Fruit fly (Drosophila melanogaster): ENCODE data around the gene CG16995.

Gene CG16995

dm6 chr2L:2287807-2288206 is 19.9 kb upstream of the CG16995 start, which contains the start of gene CG42658:
Gene CG42658 (minus strand): TSS chr2L:2287907.
- TF ChIP-seq Mnt (GFP tag; optimal IDR thresholded peaks at IDR 0.05) (no peak), CG5204 (GFP tag; optimal IDR thresholded peaks at IDR 0.05) (no peak), cnc (optimal IDR thresholded peaks at IDR 0.05) (no peak), cic (GFP tag; optimal IDR thresholded peaks at IDR 0.05) (no peak), ovo (GFP tag; optimal IDR thresholded peaks at IDR 0.05) (no peak), CG11617 (GFP tag; optimal IDR thresholded peaks at IDR 0.05) (no peak), Crg-1 (GFP tag; optimal IDR thresholded peaks at IDR 0.05) (no peak), CG33017 (tag; optimal IDR thresholded peaks at IDR 0.05) (no peak), Clk (GFP tag; optimal IDR thresholded peaks at IDR 0.05) (no peak), toe (GFP tag; optimal IDR thresholded peaks at IDR 0.05) (no peak), bab1 (GFP tag; optimal IDR thresholded peaks at IDR 0.05) (no peak)

dm6 chr2L:2289316-2289715 is 18.4 kb upstream of the CG16995 start, which contains the start of gene CG17237:
Gene CG17237 (minus strand): TSS chr2L:2289416.
- TF ChIP-seq Hr96 (GFP tag; optimal IDR thresholded peaks at IDR 0.05) (no peak), toe (GFP tag; optimal IDR thresholded peaks at IDR 0.05) (no peak), kay (GFP tag; ENCODE audit: borderline replicate concordance) (no peak), ovo (GFP tag; optimal IDR thresholded peaks at IDR 0.05) (no peak), CG33017 (tag; optimal IDR thresholded peaks at IDR 0.05) (no peak), cnc (optimal IDR thresholded peaks at IDR 0.05) (no peak), CG7045 (GFP tag; optimal IDR thresholded peaks at IDR 0.05) (no peak), cic (GFP tag; optimal IDR thresholded peaks at IDR 0.05) (no peak), CG14711 (tag; optimal IDR thresholded peaks at IDR 0.05) (no peak), pad (GFP tag; optimal IDR thresholded peaks at IDR 0.05) (no peak), Clk (GFP tag; optimal IDR thresholded peaks at IDR 0.05) (no peak)

- no peak for TF ChIP-seq CG11617 (GFP tag; optimal IDR thresholded peaks at IDR 0.05)
- no peak for TF ChIP-seq Mnt (GFP tag; optimal IDR thresholded peaks at IDR 0.05)
- no peak for TF ChIP-seq Crg-1 (GFP tag; optimal IDR thresholded peaks at IDR 0.05)
- TF ChIP-seq toe (GFP tag; optimal IDR thresholded peaks at IDR 0.05), result no peak
- no peak for TF ChIP-seq cic (GFP tag; optimal IDR thresholded peaks at IDR 0.05)
These were observed 17.1 kb upstream of the CG16995 start, which contains the start of gene robl22E for dm6 chr2L:2290638-2291037. Gene robl22E (minus strand): TSS chr2L:2290738.

dm6 chr2L:2299803-2300202 is 7.9 kb upstream of the CG16995 start, which contains the start of gene CG31949:
Gene CG31949 (plus strand): TSS chr2L:2300103.
- TF ChIP-seq bab1 (GFP tag; optimal IDR thresholded peaks at IDR 0.05), result no peak
- no peak for TF ChIP-seq tj (GFP tag; optimal IDR thresholded peaks at IDR 0.05)
- no peak for TF ChIP-seq cnc (optimal IDR thresholded peaks at IDR 0.05)
- TF ChIP-seq pad (GFP tag; optimal IDR thresholded peaks at IDR 0.05), result no peak
- no peak for TF ChIP-seq ovo (GFP tag; optimal IDR thresholded peaks at IDR 0.05)
- TF ChIP-seq CG33017 (tag; optimal IDR thresholded peaks at IDR 0.05), result no peak
- TF ChIP-seq CG7101 (tag; optimal IDR thresholded peaks at IDR 0.05), result no peak
- TF ChIP-seq Crg-1 (GFP tag; optimal IDR thresholded peaks at IDR 0.05), result no peak
- TF ChIP-seq CG11617 (GFP tag; optimal IDR thresholded peaks at IDR 0.05), result no peak
- no peak for TF ChIP-seq cic (GFP tag; optimal IDR thresholded peaks at IDR 0.05)
- TF ChIP-seq Mnt (GFP tag; optimal IDR thresholded peaks at IDR 0.05), result no peak
- TF ChIP-seq CG1620 (GFP tag; optimal IDR thresholded peaks at IDR 0.05), result no peak
- TF ChIP-seq CG12768 (GFP tag; optimal IDR thresholded peaks at IDR 0.05), result no peak
- TF ChIP-seq Hr96 (GFP tag; optimal IDR thresholded peaks at IDR 0.05), result no peak
- no peak for TF ChIP-seq Clk (GFP tag; optimal IDR thresholded peaks at IDR 0.05)

dm6 chr2L:2311449-2311848 is 3.7 kb downstream of the CG16995 start, which contains the start of gene eys:
Gene eys (plus strand): TSS chr2L:2311680.
- TF ChIP-seq pad (GFP tag; optimal IDR thresholded peaks at IDR 0.05) (no peak), cic (GFP tag; optimal IDR thresholded peaks at IDR 0.05) (no peak), CG5204 (GFP tag; optimal IDR thresholded peaks at IDR 0.05) (no peak), Crg-1 (GFP tag; optimal IDR thresholded peaks at IDR 0.05) (no peak), ovo (GFP tag; optimal IDR thresholded peaks at IDR 0.05) (no peak), toe (GFP tag; optimal IDR thresholded peaks at IDR 0.05) (no peak), Mnt (GFP tag; optimal IDR thresholded peaks at IDR 0.05) (no peak), Hr96 (GFP tag; optimal IDR thresholded peaks at IDR 0.05) (no peak), bab1 (GFP tag; optimal IDR thresholded peaks at IDR 0.05) (no peak), CG12768 (GFP tag; optimal IDR thresholded peaks at IDR 0.05) (no peak), CG11617 (GFP tag; optimal IDR thresholded peaks at IDR 0.05) (no peak), CG7101 (tag; optimal IDR thresholded peaks at IDR 0.05) (no peak), Clk (GFP tag; optimal IDR thresholded peaks at IDR 0.05) (no peak), CG7045 (GFP tag; optimal IDR thresholded peaks at IDR 0.05) (no peak)

dm6 chr2L:2314165-2314564 is 6.4 kb downstream of the CG16995 start:
- TF ChIP-seq cic (GFP tag; optimal IDR thresholded peaks at IDR 0.05) (no peak), Clk (GFP tag; optimal IDR thresholded peaks at IDR 0.05) (no peak), CG1620 (GFP tag; optimal IDR thresholded peaks at IDR 0.05) (no peak), CG7101 (tag; optimal IDR thresholded peaks at IDR 0.05) (no peak), tj (GFP tag; optimal IDR thresholded peaks at IDR 0.05) (no peak), Crg-1 (GFP tag; optimal IDR thresholded peaks at IDR 0.05) (no peak), CG33017 (tag; optimal IDR thresholded peaks at IDR 0.05) (no peak), Mnt (GFP tag; optimal IDR thresholded peaks at IDR 0.05) (no peak), CG7045 (GFP tag; optimal IDR thresholded peaks at IDR 0.05) (no peak), bab1 (GFP tag; optimal IDR thresholded peaks at IDR 0.05) (no peak), CG5204 (GFP tag; optimal IDR thresholded peaks at IDR 0.05) (no peak), CG14711 (tag; optimal IDR thresholded peaks at IDR 0.05) (no peak), kay (GFP tag; ENCODE audit: borderline replicate concordance) (no peak), CG11617 (GFP tag; optimal IDR thresholded peaks at IDR 0.05) (no peak), Hr96 (GFP tag; optimal IDR thresholded peaks at IDR 0.05) (no peak), ovo (GFP tag; optimal IDR thresholded peaks at IDR 0.05) (no peak), cnc (optimal IDR thresholded peaks at IDR 0.05) (no peak), pad (GFP tag; optimal IDR thresholded peaks at IDR 0.05) (no peak)
